Worm (Caenorhabditis elegans) whole organism, mixed stage, embryonic: ENCODE results near the gene ZK1248.15.

Experiments
- M03D4.4 ChIP-seq: sonication (generic microtip); optimal IDR thresholded peaks from 2 replicates; lab custom pipeline; 2017; ENCODE audit warnings: mild to moderate bottlenecking, missing genetic modification characterization, missing compliant biosample characterization
- bed-3 ChIP-seq: fragments of 200-800 bp; sonication (Bioruptor generic); optimal IDR thresholded peaks from 3 replicates; lab custom pipeline; 2018; ENCODE audit warnings: mild to moderate bottlenecking, missing genetic modification characterization, moderate library complexity, missing compliant biosample characterization
- blmp-1 ChIP-seq: fragments of 150-350 bp; optimal IDR thresholded peaks from 2 replicates; lab custom pipeline; 2014; ENCODE audit warnings: missing biosample characterization, missing genetic modification characterization
- ceh-39 ChIP-seq: fragments of 150-350 bp; optimal IDR thresholded peaks from 2 replicates; lab custom pipeline; 2014; ENCODE audit warnings: missing biosample characterization, missing genetic modification characterization
- ceh-43 ChIP-seq: fragments of 200-800 bp; sonication (Bioruptor generic); optimal IDR thresholded peaks from 2 replicates; lab custom pipeline; 2018; ENCODE audit warnings: mild to moderate bottlenecking, missing genetic modification characterization, moderate library complexity, missing compliant biosample characterization
- ceh-83 ChIP-seq: fragments of 200-800 bp; sonication (Bioruptor generic); optimal IDR thresholded peaks from 2 replicates; lab custom pipeline; 2018; ENCODE audit warnings: mild to moderate bottlenecking, missing genetic modification characterization, missing compliant biosample characterization
- ces-1 ChIP-seq: fragments of 150-350 bp; optimal IDR thresholded peaks from 2 replicates; lab custom pipeline; 2014; ENCODE audit warnings: missing biosample characterization, missing genetic modification reagents, missing genetic modification characterization
- cnd-1 ChIP-seq: fragments of 200-800 bp; sonication (Bioruptor generic); optimal IDR thresholded peaks from 2 replicates; lab custom pipeline; 2018; ENCODE audit warnings: mild to moderate bottlenecking, missing genetic modification characterization, missing compliant biosample characterization
- drap-1 ChIP-seq: fragments of 200-800 bp; sonication (Bioruptor generic); optimal IDR thresholded peaks from 3 replicates; lab custom pipeline; 2018; ENCODE audit warnings: mild to moderate bottlenecking, missing genetic modification characterization, missing compliant biosample characterization
- elt-1 ChIP-seq: sonication (generic microtip); optimal IDR thresholded peaks from 2 replicates; lab custom pipeline; 2017; ENCODE audit warnings: missing genetic modification characterization, mild to moderate bottlenecking, missing compliant biosample characterization, antibody characterized with exemption, moderate library complexity, borderline replicate concordance; ENCODE audit not compliant: insufficient read depth
- elt-3 ChIP-seq: fragments of 150-350 bp; optimal IDR thresholded peaks from 2 replicates; lab custom pipeline; 2014; ENCODE audit warnings: missing biosample characterization, missing genetic modification characterization
- flh-1 ChIP-seq: fragments of 200-800 bp; sonication (Bioruptor generic); optimal IDR thresholded peaks from 2 replicates; lab custom pipeline; 2018; ENCODE audit warnings: mild to moderate bottlenecking, missing genetic modification characterization, moderate library complexity, missing compliant biosample characterization
- ham-2 ChIP-seq: fragments of 200-800 bp; sonication (Bioruptor generic); optimal IDR thresholded peaks from 2 replicates; lab custom pipeline; 2018; ENCODE audit warnings: mild to moderate bottlenecking, missing genetic modification characterization, missing compliant biosample characterization
- hlh-1 ChIP-seq: fragments of 150-350 bp; optimal IDR thresholded peaks from 2 replicates; lab custom pipeline; 2014; ENCODE audit warnings: missing biosample characterization, missing genetic modification reagents, missing genetic modification characterization
- lin-13 ChIP-seq: fragments of 150-350 bp; optimal IDR thresholded peaks from 2 replicates; lab custom pipeline; 2014; ENCODE audit warnings: missing biosample characterization, missing genetic modification characterization
- lin-32 ChIP-seq: fragments of 200-800 bp; sonication (Bioruptor generic); optimal IDR thresholded peaks from 2 replicates; lab custom pipeline; 2018; ENCODE audit warnings: mild to moderate bottlenecking, missing genetic modification characterization, missing compliant biosample characterization
- lsy-2 ChIP-seq: fragments of 150-350 bp; optimal IDR thresholded peaks from 2 replicates; lab custom pipeline; 2014; ENCODE audit warnings: missing biosample characterization, missing genetic modification characterization
- mab-5 ChIP-seq: fragments of 150-350 bp; optimal IDR thresholded peaks from 2 replicates; lab custom pipeline; 2014; ENCODE audit warnings: missing biosample characterization, missing genetic modification characterization
- mep-1 ChIP-seq: fragments of 150-350 bp; optimal IDR thresholded peaks from 2 replicates; lab custom pipeline; 2017; ENCODE audit warnings: missing biosample characterization, missing genetic modification reagents, missing genetic modification characterization, inconsistent platforms
- mls-2 ChIP-seq: sonication (generic microtip); optimal IDR thresholded peaks from 2 replicates; lab custom pipeline; 2016; ENCODE audit warnings: mild to moderate bottlenecking, missing genetic modification characterization, moderate library complexity, missing compliant biosample characterization
- nhr-12 ChIP-seq: fragments of 150-350 bp; optimal IDR thresholded peaks from 2 replicates; lab custom pipeline; 2014; ENCODE audit warnings: missing biosample characterization, missing genetic modification characterization
- nhr-2 ChIP-seq: fragments of 150-350 bp; optimal IDR thresholded peaks from 2 replicates; lab custom pipeline; 2014; ENCODE audit warnings: missing biosample characterization, missing genetic modification characterization
- nhr-237 ChIP-seq: fragments of 150-350 bp; optimal IDR thresholded peaks from 2 replicates; lab custom pipeline; 2014; ENCODE audit warnings: missing biosample characterization, missing genetic modification characterization
- nhr-28 ChIP-seq: fragments of 150-350 bp; optimal IDR thresholded peaks from 2 replicates; lab custom pipeline; 2014; ENCODE audit warnings: missing biosample characterization, missing genetic modification characterization
- nhr-76 ChIP-seq: sonication (generic microtip); optimal IDR thresholded peaks from 2 replicates; lab custom pipeline; 2017; ENCODE audit warnings: missing biosample characterization, missing genetic modification characterization
- pha-4 ChIP-seq: fragments of 150-350 bp; optimal IDR thresholded peaks from 2 replicates; lab custom pipeline; 2018; ENCODE audit warnings: missing biosample characterization, missing genetic modification reagents, missing genetic modification characterization
- sem-2 ChIP-seq: fragments of 200-800 bp; sonication (Bioruptor generic); optimal IDR thresholded peaks from 2 replicates; lab custom pipeline; 2018; ENCODE audit warnings: mild to moderate bottlenecking, missing genetic modification characterization, missing compliant biosample characterization
- snpc-4 ChIP-seq: fragments of 150-350 bp; optimal IDR thresholded peaks from 2 replicates; lab custom pipeline; 2014; ENCODE audit warnings: missing biosample characterization, missing genetic modification characterization
- sptf-1 ChIP-seq: sonication (generic microtip); optimal IDR thresholded peaks from 2 replicates; lab custom pipeline; 2017; ENCODE audit warnings: mild to moderate bottlenecking, missing genetic modification characterization, moderate library complexity, missing compliant biosample characterization
- tbx-8 ChIP-seq: fragments of 200-800 bp; sonication (Bioruptor generic); optimal IDR thresholded peaks from 2 replicates; lab custom pipeline; 2018; ENCODE audit warnings: mild to moderate bottlenecking, missing genetic modification characterization, moderate library complexity, missing compliant biosample characterization
- unc-120 ChIP-seq: sonication (generic microtip); optimal IDR thresholded peaks from 2 replicates; lab custom pipeline; 2017; ENCODE audit warnings: missing genetic modification characterization, missing compliant biosample characterization; ENCODE audit not compliant: poor library complexity, severe bottlenecking
- unc-39 ChIP-seq: fragments of 150-350 bp; optimal IDR thresholded peaks from 2 replicates; lab custom pipeline; 2014; ENCODE audit warnings: missing biosample characterization, missing genetic modification characterization
- unc-62 ChIP-seq: fragments of 150-350 bp; optimal IDR thresholded peaks from 2 replicates; lab custom pipeline; 2014; ENCODE audit warnings: missing biosample characterization, missing genetic modification reagents, missing genetic modification characterization
- zip-8 ChIP-seq: fragments of 150-350 bp; optimal IDR thresholded peaks from 2 replicates; lab custom pipeline; 2014; ENCODE audit warnings: missing biosample characterization, missing genetic modification characterization
- ztf-11 ChIP-seq: fragments of 150-350 bp; optimal IDR thresholded peaks from 2 replicates; lab custom pipeline; 2014; ENCODE audit warnings: missing biosample characterization, missing genetic modification characterization

Gene ZK1248.15

ce11 chrII:5844694-5845129 is 6.4 kb upstream of the ZK1248.15 start:
- TF ChIP-seq mep-1 (tag; lab: Kevin White, UChicago) (peak; percentile 99), blmp-1 (tag; lab: Kevin White, UChicago) (peak; percentile 24), bed-3 (GFP tag; lab: Kevin White, UChicago) (peak; percentile 55), cnd-1 (tag; lab: Kevin White, UChicago) (peak; percentile 87), tbx-8 (GFP tag; lab: Kevin White, UChicago) (peak; percentile 87), mls-2 (tag; lab: Kevin White, UChicago) (peak; percentile 95), flh-1 (peak; percentile 11), nhr-76 (no peak), unc-120 (tag; lab: Kevin White, UChicago) (peak; percentile 92), zip-8 (tag; lab: Kevin White, UChicago) (no peak), ceh-39 (tag; lab: Kevin White, UChicago) (peak; percentile 92), ham-2 (peak; percentile 89), ceh-43 (GFP tag; lab: Kevin White, UChicago) (peak; percentile 73), elt-1 (tag; lab: Kevin White, UChicago) (peak; percentile 57), sem-2 (GFP tag; lab: Kevin White, UChicago) (peak; percentile 81), M03D4.4 (tag; lab: Kevin White, UChicago) (peak; percentile 82), elt-3 (tag; lab: Kevin White, UChicago) (peak; percentile 75), unc-39 (tag; lab: Kevin White, UChicago) (peak; percentile 74), lin-32 (GFP tag; lab: Kevin White, UChicago) (peak; percentile 64), nhr-2 (tag; lab: Kevin White, UChicago) (peak; percentile 76), drap-1 (GFP tag; lab: Kevin White, UChicago) (peak; percentile 92), nhr-237 (tag; lab: Kevin White, UChicago) (peak; percentile 98), snpc-4 (tag; lab: Kevin White, UChicago) (no peak), sptf-1 (tag; lab: Kevin White, UChicago) (peak; percentile 92), unc-62 (GFP tag; lab: Kevin White, UChicago) (peak; percentile 90), mab-5 (tag; lab: Kevin White, UChicago) (peak; percentile 92), nhr-28 (tag; lab: Kevin White, UChicago) (peak; percentile 49), ztf-11 (tag; lab: Kevin White, UChicago) (peak; percentile 80), hlh-1 (peak; percentile 81), ceh-83 (GFP tag; lab: Kevin White, UChicago) (peak; percentile 89), lin-13 (tag; lab: Kevin White, UChicago) (peak; percentile 86), lsy-2 (peak; percentile 84), pha-4 (tag; lab: Kevin White, UChicago) (peak; percentile 97), ces-1 (GFP tag; lab: Kevin White, UChicago) (peak; percentile 100), nhr-12 (tag; lab: Kevin White, UChicago) (peak; percentile 9)

ce11 chrII:5841866-5842265 is 3.5 kb upstream of the ZK1248.15 start, which contains the start of gene nep-25:
TSS of gene nep-25 (plus strand) at chrII:5842240.
- no peak for TF ChIP-seq blmp-1 (tag; lab: Kevin White, UChicago)
- TF ChIP-seq nhr-237 (tag; lab: Kevin White, UChicago), result no peak
- TF ChIP-seq mep-1 (tag; lab: Kevin White, UChicago), result no peak
- TF ChIP-seq ztf-11 (tag; lab: Kevin White, UChicago), result no peak
- no peak for TF ChIP-seq ceh-83 (GFP tag; lab: Kevin White, UChicago)
- no peak for TF ChIP-seq lin-32 (GFP tag; lab: Kevin White, UChicago)
- TF ChIP-seq ces-1 (GFP tag; lab: Kevin White, UChicago), result no peak
- TF ChIP-seq mls-2 (tag; lab: Kevin White, UChicago), result no peak
- no peak for TF ChIP-seq drap-1 (GFP tag; lab: Kevin White, UChicago)
- TF ChIP-seq nhr-76, result no peak
- TF ChIP-seq lin-13 (tag; lab: Kevin White, UChicago), result no peak
- TF ChIP-seq bed-3 (GFP tag; lab: Kevin White, UChicago), result no peak
- no peak for TF ChIP-seq cnd-1 (tag; lab: Kevin White, UChicago)

DNA sequence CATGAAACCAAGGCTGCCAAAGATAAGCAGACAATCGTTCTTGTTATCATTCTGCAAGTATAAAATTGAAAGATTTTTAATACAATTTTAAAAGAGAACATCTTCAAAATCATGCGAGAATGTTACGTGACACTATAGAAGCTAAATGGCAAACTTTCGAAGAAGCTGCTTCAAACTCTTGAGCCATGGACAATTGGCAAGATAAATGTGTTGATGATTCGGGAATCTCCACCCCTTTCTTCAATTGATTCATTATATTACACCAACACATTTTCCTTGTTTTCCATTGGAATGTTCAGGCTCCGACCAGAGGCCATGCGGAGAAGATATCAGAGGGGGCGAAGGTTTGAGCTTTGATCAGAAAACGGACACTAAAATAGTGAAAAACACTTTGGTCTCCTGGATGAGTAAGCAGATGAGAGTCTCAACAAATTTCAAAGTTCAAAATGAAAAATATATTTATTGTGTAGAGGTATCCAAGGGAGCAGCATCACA is 2.7 kb upstream of the ZK1248.15 start, which contains the start of gene lec-5:
TSS of gene lec-5 (minus strand) at position 51 of the 495 bp plus-strand sequence.
- TF ChIP-seq nhr-28 (tag; lab: Kevin White, UChicago) (no peak), unc-62 (GFP tag; lab: Kevin White, UChicago) (peak; percentile 76), bed-3 (GFP tag; lab: Kevin White, UChicago) (no peak), lin-32 (GFP tag; lab: Kevin White, UChicago) (no peak), unc-39 (tag; lab: Kevin White, UChicago) (no peak), unc-120 (tag; lab: Kevin White, UChicago) (peak; percentile 75), nhr-2 (tag; lab: Kevin White, UChicago) (no peak), nhr-76 (no peak), ceh-83 (GFP tag; lab: Kevin White, UChicago) (no peak), elt-3 (tag; lab: Kevin White, UChicago) (no peak), blmp-1 (tag; lab: Kevin White, UChicago) (no peak), hlh-1 (peak; percentile 55), mab-5 (tag; lab: Kevin White, UChicago) (peak; percentile 58), zip-8 (tag; lab: Kevin White, UChicago) (no peak), ces-1 (GFP tag; lab: Kevin White, UChicago) (no peak), lsy-2 (no peak), drap-1 (GFP tag; lab: Kevin White, UChicago) (no peak), mls-2 (tag; lab: Kevin White, UChicago) (no peak)
